Fruit fly (Drosophila melanogaster): ENCODE measurements around the gene TwdlZ.

DNA sequence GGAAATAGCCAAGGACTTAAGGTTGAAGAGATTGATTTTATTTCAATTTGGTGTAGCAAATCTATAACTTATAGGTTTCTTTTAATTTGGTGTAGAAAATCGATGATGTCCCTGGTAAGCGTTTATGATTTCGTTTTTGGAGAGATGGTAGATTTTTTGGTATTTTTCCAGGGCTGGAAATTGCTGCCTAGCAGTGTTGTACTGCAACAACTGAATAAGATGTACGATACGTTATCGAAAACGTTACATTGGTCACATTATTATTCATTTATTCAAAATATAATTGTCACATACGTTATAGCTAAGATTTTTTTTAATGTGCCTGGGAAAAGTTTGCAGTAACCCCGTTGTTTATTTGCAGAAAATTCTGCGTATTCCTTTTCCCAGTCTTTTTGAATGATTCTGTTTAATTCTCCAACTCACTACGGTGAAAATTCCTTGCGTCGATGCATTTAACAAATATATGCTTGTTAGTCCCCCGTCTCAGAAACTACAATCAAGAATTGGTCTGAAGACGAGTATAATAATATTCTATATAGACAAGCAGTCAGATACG lies 49.0 kb downstream of the TwdlZ start, which contains the start of the genes CG9609 and Sap30:
- TF ChIP-seq Mrtf (GFP tag; IDR thresholded peaks at IDR 0.05) (no peak), psq (GFP tag; optimal IDR thresholded peaks at IDR 0.05) (no peak), Lim3 (GFP tag; IDR thresholded peaks at IDR 0.05) (no peak), HLHmδ (GFP tag; optimal IDR thresholded peaks at IDR 0.05) (no peak), Nf-YB (GFP tag; optimal IDR thresholded peaks at IDR 0.05) (no peak), da (GFP tag; optimal IDR thresholded peaks at IDR 0.05) (no peak), insv (GFP tag; optimal IDR thresholded peaks at IDR 0.05) (no peak), abd-A (tag; optimal IDR thresholded peaks at IDR 0.05) (no peak), grau (tag; optimal IDR thresholded peaks at IDR 0.05) (no peak), pan (optimal IDR thresholded peaks at IDR 0.05) (no peak), pan (GFP tag; optimal IDR thresholded peaks at IDR 0.05 in 1 of 2, IDR thresholded peaks at IDR 0.05 in 1 of 2) (peak in 1 of 2 experiments; percentile 22), Dfd (GFP tag; optimal IDR thresholded peaks at IDR 0.05) (no peak), Sox102F (GFP tag; optimal IDR thresholded peaks at IDR 0.05) (no peak), chif (GFP tag; optimal IDR thresholded peaks at IDR 0.05) (no peak)

Measured in whole organism, embryonic.